Fruit fly (Drosophila melanogaster) whole organism, embryonic: ENCODE results near the gene CG10252.

Experiments used
- Adf1 ChIP-seq: fragments of 200-800 bp; sonication (Bioruptor generic); IDR thresholded peaks from 2 replicates; pipeline ENCODE4 v1.3.6; 2022; ENCODE audit warnings: missing biosample characterization, missing genetic modification characterization
- BtbVII ChIP-seq: fragments of 200-800 bp; sonication (Bioruptor generic); optimal IDR thresholded peaks from 3 replicates; lab custom pipeline; 2017; ENCODE audit warnings: missing biosample characterization, mild to moderate bottlenecking, missing genetic modification characterization
- CG10274 ChIP-seq: fragments of 200-800 bp; sonication (Bioruptor generic); optimal IDR thresholded peaks from 3 replicates; lab custom pipeline; 2017; ENCODE audit warnings: missing biosample characterization, mild to moderate bottlenecking, missing genetic modification characterization
- CG10543 ChIP-seq: fragments of 200-800 bp; sonication (Bioruptor generic); optimal IDR thresholded peaks from 3 replicates; lab custom pipeline; 2017; ENCODE audit warnings: missing biosample characterization, mild to moderate bottlenecking, missing genetic modification characterization, moderate library complexity
- CG13287 ChIP-seq: fragments of 200-800 bp; sonication (Bioruptor generic); IDR thresholded peaks from 2 replicates; pipeline ENCODE4 v1.3.6; 2022; ENCODE audit warnings: missing biosample characterization, missing genetic modification characterization; ENCODE audit not compliant: partially characterized antibody
- CG14014 ChIP-seq: fragments of 200-800 bp; sonication (Bioruptor generic); IDR thresholded peaks from 2 replicates; pipeline ENCODE4 v1.3.6; 2022; ENCODE audit warnings: missing biosample characterization, missing genetic modification characterization
- CG14860 ChIP-seq: fragments of 200-800 bp; sonication (Bioruptor generic); IDR thresholded peaks from 3 replicates; pipeline ENCODE4 v1.3.6; 2022; ENCODE audit warnings: missing biosample characterization, missing genetic modification characterization; ENCODE audit not compliant: partially characterized antibody
- CG15514 ChIP-seq: fragments of 200-800 bp; sonication (Bioruptor generic); optimal IDR thresholded peaks from 3 replicates; lab custom pipeline; 2017; ENCODE audit warnings: missing biosample characterization, missing genetic modification characterization, mild to moderate bottlenecking, moderate library complexity, missing genetic modification reagents
- CG1647 ChIP-seq: fragments of 200-800 bp; sonication (Bioruptor generic); optimal IDR thresholded peaks from 3 replicates; lab custom pipeline; 2016; ENCODE audit warnings: missing biosample characterization, missing genetic modification characterization
- CG17385 ChIP-seq: fragments of 200-800 bp; sonication (Bioruptor generic); optimal IDR thresholded peaks from 3 replicates; lab custom pipeline; 2018; ENCODE audit warnings: missing biosample characterization, mild to moderate bottlenecking, missing genetic modification characterization
- CG17912 ChIP-seq: fragments of 200-800 bp; sonication (Bioruptor generic); optimal IDR thresholded peaks from 2 replicates; lab custom pipeline; 2018; ENCODE audit warnings: missing biosample characterization, mild to moderate bottlenecking, missing genetic modification characterization
- CG18599 ChIP-seq: fragments of 200-800 bp; sonication (Bioruptor generic); optimal IDR thresholded peaks from 3 replicates; lab custom pipeline; 2017; ENCODE audit warnings: missing biosample characterization, missing genetic modification characterization, mild to moderate bottlenecking, moderate library complexity, missing genetic modification reagents
- CG2889 ChIP-seq: fragments of 200-800 bp; sonication (Bioruptor generic); IDR thresholded peaks from 3 replicates; pipeline ENCODE4 v1.3.6; 2022; ENCODE audit warnings: missing biosample characterization, missing genetic modification characterization
- CG31441 ChIP-seq: fragments of 200-800 bp; sonication (Bioruptor generic); IDR thresholded peaks from 2 replicates; pipeline ENCODE4 v1.3.6; 2022; ENCODE audit warnings: missing biosample characterization, missing genetic modification characterization
- CG32532 ChIP-seq: fragments of 200-800 bp; sonication (Bioruptor generic); IDR thresholded peaks from 2 replicates; pipeline ENCODE4 v1.3.6; 2022; ENCODE audit warnings: missing biosample characterization, missing genetic modification characterization
- CG3995 ChIP-seq: fragments of 200-800 bp; sonication (Bioruptor generic); optimal IDR thresholded peaks from 3 replicates; lab custom pipeline; 2016; ENCODE audit warnings: missing biosample characterization, missing genetic modification characterization
- CG8359 ChIP-seq: fragments of 200-800 bp; sonication (Bioruptor generic); optimal IDR thresholded peaks from 2 replicates; lab custom pipeline; 2017; ENCODE audit warnings: missing biosample characterization, mild to moderate bottlenecking, missing genetic modification characterization, borderline replicate concordance
- CG8944 ChIP-seq: fragments of 200-800 bp; sonication (Bioruptor generic); optimal IDR thresholded peaks from 3 replicates; lab custom pipeline; 2016; ENCODE audit warnings: missing biosample characterization, missing genetic modification characterization
- CG9609 ChIP-seq: fragments of 200-800 bp; sonication (Bioruptor generic); optimal IDR thresholded peaks from 3 replicates; lab custom pipeline; 2016; ENCODE audit warnings: missing biosample characterization, missing genetic modification characterization
- Dfd ChIP-seq, 2 experiments: fragments of >200 bp; optimal IDR thresholded peaks; 2 replicates each; lab custom pipeline; 2017; ENCODE audit warnings: missing biosample characterization in 2 of 2, missing genetic modification characterization in 2 of 2
- Dip3 ChIP-seq: fragments of 200-800 bp; sonication (Bioruptor generic); optimal IDR thresholded peaks from 3 replicates; lab custom pipeline; 2016; ENCODE audit warnings: missing biosample characterization, missing genetic modification characterization
- Drgx ChIP-seq: fragments of 200-800 bp; sonication (Bioruptor generic); IDR thresholded peaks from 2 replicates; pipeline ENCODE4 v1.3.6; 2022; ENCODE audit warnings: missing biosample characterization, missing genetic modification characterization
- Fer3 ChIP-seq: fragments of 200-800 bp; sonication (Bioruptor generic); optimal IDR thresholded peaks from 2 replicates; lab custom pipeline; 2018; ENCODE audit warnings: missing biosample characterization, mild to moderate bottlenecking, missing genetic modification characterization, moderate library complexity
- Gug ChIP-seq: fragments of 200-800 bp; sonication (Bioruptor generic); IDR thresholded peaks from 4 replicates; pipeline ENCODE4 v1.3.6; 2022; ENCODE audit warnings: missing biosample characterization, missing genetic modification characterization
- Kr ChIP-seq: fragments of 200-800 bp; sonication (Bioruptor generic); optimal IDR thresholded peaks from 2 replicates; lab custom pipeline; 2017; ENCODE audit warnings: missing biosample characterization, mild to moderate bottlenecking, missing genetic modification characterization
- Nf-YA ChIP-seq: fragments of 200-800 bp; sonication (Bioruptor generic); IDR thresholded peaks from 2 replicates; pipeline ENCODE4 v1.3.6; 2022; ENCODE audit warnings: missing biosample characterization, missing genetic modification characterization
- Oli ChIP-seq: fragments of 200-800 bp; sonication (Bioruptor generic); optimal IDR thresholded peaks from 2 replicates; lab custom pipeline; 2018; ENCODE audit warnings: missing biosample characterization, mild to moderate bottlenecking, missing genetic modification characterization, moderate library complexity
- Sox100B ChIP-seq: fragments of 200-800 bp; sonication (Bioruptor generic); optimal IDR thresholded peaks from 3 replicates; lab custom pipeline; 2018; ENCODE audit warnings: missing biosample characterization, mild to moderate bottlenecking, missing genetic modification characterization
- Trl ChIP-seq, 3 experiments: fragments of >200 bp in 2 of 3; fragments of 200-800 bp in 1 of 3; sonication (Bioruptor generic) in 1 of 3; optimal IDR thresholded peaks; 2 replicates in 1 of 3; 3 replicates in 2 of 3; lab custom pipeline; 2016 to 2017; ENCODE audit warnings: missing biosample characterization in 1 of 3, missing genetic modification characterization in 1 of 3
- ap ChIP-seq: fragments of 200-800 bp; sonication (Bioruptor generic); IDR thresholded peaks from 2 replicates; pipeline ENCODE4 v1.3.6; 2022; ENCODE audit warnings: missing biosample characterization, missing genetic modification characterization
- bsh ChIP-seq, 2 experiments: fragments of 200-800 bp; sonication (Bioruptor generic); optimal IDR thresholded peaks; 2 replicates each; lab custom pipeline; 2017 to 2018; ENCODE audit warnings: mild to moderate bottlenecking in 2 of 2, missing biosample characterization in 2 of 2, missing genetic modification characterization in 2 of 2, moderate library complexity in 1 of 2
- cato ChIP-seq: fragments of 200-800 bp; sonication (Bioruptor generic); optimal IDR thresholded peaks from 2 replicates; lab custom pipeline; 2016; ENCODE audit warnings: missing biosample characterization, missing genetic modification characterization, borderline replicate concordance
- exex ChIP-seq: fragments of 200-800 bp; sonication (Bioruptor generic); optimal IDR thresholded peaks from 4 replicates; lab custom pipeline; 2018; ENCODE audit warnings: missing biosample characterization, mild to moderate bottlenecking, missing genetic modification characterization, moderate library complexity
- gce ChIP-seq: fragments of 200-800 bp; sonication (Bioruptor generic); IDR thresholded peaks from 3 replicates; pipeline ENCODE4 v1.3.6; 2022; ENCODE audit warnings: missing biosample characterization, missing genetic modification characterization
- gcm ChIP-seq: fragments of 200-800 bp; sonication (Bioruptor generic); optimal IDR thresholded peaks from 2 replicates; lab custom pipeline; 2019; ENCODE audit warnings: missing biosample characterization, mild to moderate bottlenecking, missing genetic modification characterization, moderate library complexity
- lab ChIP-seq: fragments of 200-800 bp; sonication (Bioruptor generic); optimal IDR thresholded peaks from 3 replicates; lab custom pipeline; 2017; ENCODE audit warnings: missing biosample characterization, missing genetic modification characterization, mild to moderate bottlenecking, moderate library complexity, missing genetic modification reagents
- nerfin-2 ChIP-seq: fragments of 200-800 bp; sonication (Bioruptor generic); IDR thresholded peaks from 2 replicates; pipeline ENCODE4 v1.3.6; 2022; ENCODE audit warnings: missing biosample characterization, missing genetic modification characterization; ENCODE audit not compliant: partially characterized antibody
- nom ChIP-seq: fragments of 200-800 bp; sonication (Bioruptor generic); optimal IDR thresholded peaks from 2 replicates; lab custom pipeline; 2017; ENCODE audit warnings: missing biosample characterization, missing genetic modification characterization, mild to moderate bottlenecking, moderate library complexity, missing genetic modification reagents
- pum ChIP-seq: fragments of 200-800 bp; sonication (Bioruptor generic); optimal IDR thresholded peaks from 2 replicates; lab custom pipeline; 2016; ENCODE audit warnings: missing biosample characterization, missing genetic modification characterization
- ro ChIP-seq: fragments of 200-800 bp; sonication (Bioruptor generic); IDR thresholded peaks from 2 replicates; pipeline ENCODE4 v1.3.6; 2022; ENCODE audit warnings: missing biosample characterization, missing genetic modification characterization
- sc ChIP-seq, 3 experiments: fragments of >200 bp in 2 of 3; fragments of 200-800 bp in 1 of 3; sonication (Bioruptor generic) in 1 of 3; optimal IDR thresholded peaks; 2 replicates in 2 of 3; 3 replicates in 1 of 3; lab custom pipeline; 2017; ENCODE audit warnings: mild to moderate bottlenecking in 1 of 3, missing biosample characterization in 1 of 3, missing genetic modification characterization in 1 of 3, missing genetic modification reagents in 1 of 3
- sens ChIP-seq: fragments of 200-800 bp; sonication (Bioruptor generic); peaks from one replicate; lab custom pipeline; 2016; ENCODE audit warnings: missing biosample characterization, missing genetic modification characterization
- sob ChIP-seq: fragments of 200-800 bp; sonication (Bioruptor generic); IDR thresholded peaks from 2 replicates; pipeline ENCODE4 v1.3.6; 2022; ENCODE audit warnings: missing biosample characterization, missing genetic modification characterization
- sr ChIP-seq: fragments of 200-800 bp; sonication (Bioruptor generic); IDR thresholded peaks from 3 replicates; pipeline ENCODE4 v1.3.6; 2022; ENCODE audit warnings: missing biosample characterization, missing genetic modification characterization
- tio ChIP-seq: fragments of 200-800 bp; sonication (Bioruptor generic); optimal IDR thresholded peaks from 2 replicates; lab custom pipeline; 2017; ENCODE audit warnings: missing biosample characterization, missing genetic modification characterization, inconsistent platforms
- ttk ChIP-seq: fragments of 200-800 bp; sonication (Bioruptor generic); IDR thresholded peaks from 2 replicates; pipeline ENCODE4 v2.1.2; 2022; ENCODE audit warnings: missing biosample characterization, missing genetic modification characterization
- vvl ChIP-seq: fragments of 200-800 bp; sonication (Bioruptor generic); IDR thresholded peaks from 2 replicates; pipeline ENCODE4 v1.3.6; 2022; ENCODE audit warnings: missing biosample characterization, missing genetic modification characterization

Gene CG10252

dm6 chr3R:23728086-23728485 lies 32.0 kb upstream of the CG10252 start:
- TF ChIP-seq Gug (GFP tag; lab: Robert Waterston, UW): no peak
- no peak for TF ChIP-seq tio (GFP tag; lab: Kevin White, UChicago)
- TF ChIP-seq CG2889 (GFP tag; lab: Robert Waterston, UW): no peak
- TF ChIP-seq bsh (GFP tag; optimal IDR thresholded peaks at IDR 0.05; lab: Kevin White, UChicago): peak in 1 of 2 experiments; percentile 57
- no peak for TF ChIP-seq gce (GFP tag; lab: Robert Waterston, UW)
- TF ChIP-seq nerfin-2 (GFP tag; lab: Robert Waterston, UW): 0 out of 2 replicates have a peak, but pooled peaks have one; percentile 9
- peak; percentile 41 for TF ChIP-seq sens (GFP tag; lab: Kevin White, UChicago)
- TF ChIP-seq vvl (GFP tag; lab: Robert Waterston, UW): 0 out of 2 replicates have a peak, but pooled peaks have one; percentile 27
- TF ChIP-seq CG32532 (GFP tag; lab: Robert Waterston, UW): 0 out of 2 replicates have a peak, but pooled peaks have one; percentile 18
- TF ChIP-seq sob: 0 out of 2 replicates have a peak, but pooled peaks have one; percentile 6
- peak; percentile 22; the same call in 1 of the 2 replicates for TF ChIP-seq CG13287 (GFP tag; lab: Robert Waterston, UW)
- TF ChIP-seq lab: peak; percentile 29
- TF ChIP-seq CG15514: peak; percentile 28
- TF ChIP-seq Drgx (GFP tag; lab: Robert Waterston, UW): peak; percentile 51; the same call in 1 of the 2 replicates
- TF ChIP-seq cato (GFP tag; lab: Kevin White, UChicago): no peak
- TF ChIP-seq CG31441 (GFP tag; lab: Robert Waterston, UW): no peak
- peak; percentile 88 for TF ChIP-seq nom (GFP tag; lab: Kevin White, UChicago)
- TF ChIP-seq Trl (optimal IDR thresholded peaks at IDR 0.05; lab: Kevin White, UChicago): peak in 1 of 2 experiments; percentile 31
- TF ChIP-seq Trl (GFP tag; optimal IDR thresholded peaks at IDR 0.05; lab: Kevin White, UChicago): no peak
- TF ChIP-seq ttk (GFP tag; lab: Robert Waterston, UW): no peak
- 0 out of 2 replicates have a peak, but pooled peaks have one; percentile 19 for TF ChIP-seq Adf1
- peak; percentile 45 for TF ChIP-seq CG17385 (GFP tag; lab: Kevin White, UChicago)
- TF ChIP-seq Kr (GFP tag; lab: Kevin White, UChicago): no peak
- TF ChIP-seq CG10543 (GFP tag; lab: Kevin White, UChicago): peak; percentile 0

DNA sequence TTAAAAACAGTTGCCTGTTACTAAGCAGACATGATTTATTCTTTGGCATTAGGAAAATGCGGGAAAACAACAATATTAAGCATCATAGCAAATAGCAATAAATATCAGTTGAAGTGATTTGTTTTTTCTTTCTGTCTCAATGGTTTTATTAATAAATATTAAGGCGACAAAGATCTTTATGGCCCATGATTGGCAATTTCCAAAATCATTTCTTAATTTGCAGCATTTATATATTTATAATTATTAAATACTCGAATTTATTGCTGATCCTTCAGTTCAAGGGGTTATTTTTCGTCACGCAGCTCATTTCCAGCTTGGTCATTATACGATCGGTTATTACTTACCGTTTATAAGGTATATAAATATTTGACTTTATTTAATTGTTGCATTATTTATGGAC lies 31.6 kb upstream of the CG10252 start:
- TF ChIP-seq CG8944 (GFP tag; lab: Kevin White, UChicago): no peak
- TF ChIP-seq CG10274 (GFP tag; lab: Kevin White, UChicago): no peak
- TF ChIP-seq CG8359 (GFP tag; lab: Kevin White, UChicago): no peak
- peak; percentile 96 for TF ChIP-seq exex (tag; lab: Kevin White, UChicago)
- no peak for TF ChIP-seq CG14860
- TF ChIP-seq, all 482 proteins: peak for 1

- peak; percentile 15 to 69 for TF ChIP-seq bsh (GFP tag; optimal IDR thresholded peaks at IDR 0.05; lab: Kevin White, UChicago)
- peak; percentile 55 for TF ChIP-seq Nf-YA
- TF ChIP-seq CG18599 (GFP tag; lab: Kevin White, UChicago): peak; percentile 94
- TF ChIP-seq sr (GFP tag; lab: Robert Waterston, UW): peak; percentile 19; the same call in 1 of the 3 replicates
- TF ChIP-seq CG3995: peak; percentile 51
- TF ChIP-seq CG17912: no peak
- TF ChIP-seq Dfd (GFP tag; optimal IDR thresholded peaks at IDR 0.05; lab: Kevin White, UChicago): no peak
- TF ChIP-seq gcm (GFP tag; lab: Kevin White, UChicago): peak; percentile 52
- peak; percentile 90 for TF ChIP-seq Fer3 (tag; lab: Kevin White, UChicago)
- no peak for TF ChIP-seq sc (optimal IDR thresholded peaks at IDR 0.05; lab: Kevin White, UChicago)
- TF ChIP-seq sc (GFP tag; optimal IDR thresholded peaks at IDR 0.05; lab: Kevin White, UChicago): no peak
- peak; percentile 43 for TF ChIP-seq CG9609 (GFP tag; lab: Kevin White, UChicago)
- TF ChIP-seq pum (GFP tag; lab: Kevin White, UChicago): peak; percentile 47
- TF ChIP-seq BtbVII (GFP tag; lab: Kevin White, UChicago): peak; percentile 83
- peak; percentile 62 for TF ChIP-seq Sox100B
- peak; percentile 76 for TF ChIP-seq Oli (tag; lab: Kevin White, UChicago)
- peak; percentile 86 for TF ChIP-seq CG14014 (GFP tag; lab: Robert Waterston, UW)
- peak; percentile 65 for TF ChIP-seq CG1647 (GFP tag; lab: Kevin White, UChicago)
- peak; percentile 85 for TF ChIP-seq Dip3 (GFP tag; lab: Kevin White, UChicago)
- TF ChIP-seq ro (GFP tag; lab: Robert Waterston, UW): no peak
- peak; percentile 46 for TF ChIP-seq ap (GFP tag; lab: Robert Waterston, UW)
These were observed 30.7 kb upstream of the CG10252 start for dm6 chr3R:23726740-23727139.
